Fruit fly (Drosophila melanogaster) whole organism, embryonic: ENCODE measurements around the gene srp.

ENCODE experiments used
- Abd-B ChIP-seq: fragments of 200-800 bp; sonication (Bioruptor generic); optimal IDR thresholded peaks from 2 replicates; lab custom pipeline; 2018; ENCODE audit warnings: missing biosample characterization, mild to moderate bottlenecking, missing genetic modification characterization, moderate library complexity
- Adf1 ChIP-seq: fragments of 200-800 bp; sonication (Bioruptor generic); IDR thresholded peaks from 2 replicates; pipeline ENCODE4 v1.3.6; 2022; ENCODE audit warnings: missing biosample characterization, missing genetic modification characterization
- Aef1 ChIP-seq: fragments of 200-800 bp; sonication (Bioruptor generic); IDR thresholded peaks from 3 replicates; pipeline ENCODE4 v1.3.6; 2022; ENCODE audit warnings: missing biosample characterization, missing genetic modification characterization
- Atf6 ChIP-seq: fragments of 200-800 bp; sonication (Bioruptor generic); IDR thresholded peaks from 2 replicates; pipeline ENCODE4 v1.3.6; 2022; ENCODE audit warnings: missing biosample characterization, missing genetic modification characterization
- Bgb ChIP-seq: fragments of 200-800 bp; sonication (Bioruptor generic); IDR thresholded peaks from 2 replicates; pipeline ENCODE4 v1.3.6; 2022; ENCODE audit warnings: missing biosample characterization, missing genetic modification characterization; ENCODE audit not compliant: partially characterized antibody
- C15 ChIP-seq: fragments of 200-800 bp; sonication (Bioruptor generic); IDR thresholded peaks from 3 replicates; pipeline ENCODE4 v1.3.6; 2022; ENCODE audit warnings: missing biosample characterization, missing genetic modification characterization
- CG15479 ChIP-seq: fragments of 200-800 bp; sonication (Bioruptor generic); optimal IDR thresholded peaks from 3 replicates; lab custom pipeline; 2019; ENCODE audit warnings: missing biosample characterization, mild to moderate bottlenecking, missing genetic modification characterization, moderate library complexity
- CG17186 ChIP-seq: fragments of 200-800 bp; sonication (Bioruptor generic); optimal IDR thresholded peaks from 3 replicates; lab custom pipeline; 2017; ENCODE audit warnings: missing biosample characterization, missing genetic modification reagents, missing genetic modification characterization
- CG2712 ChIP-seq: fragments of 200-800 bp; optimal IDR thresholded peaks from 3 replicates; lab custom pipeline; 2019; ENCODE audit warnings: missing biosample characterization, mild to moderate bottlenecking, missing genetic modification characterization, moderate library complexity
- CG2889 ChIP-seq: fragments of 200-800 bp; sonication (Bioruptor generic); IDR thresholded peaks from 3 replicates; pipeline ENCODE4 v1.3.6; 2022; ENCODE audit warnings: missing biosample characterization, missing genetic modification characterization
- CG3163 ChIP-seq: fragments of 200-800 bp; sonication (Bioruptor generic); optimal IDR thresholded peaks from 3 replicates; lab custom pipeline; 2016; ENCODE audit warnings: missing biosample characterization, missing genetic modification characterization
- CG33557 ChIP-seq: fragments of 200-800 bp; sonication (Bioruptor generic); optimal IDR thresholded peaks from 2 replicates; lab custom pipeline; 2019; ENCODE audit warnings: missing biosample characterization, mild to moderate bottlenecking, missing genetic modification characterization, moderate library complexity
- CG42726 ChIP-seq: fragments of 200-800 bp; sonication (Bioruptor generic); IDR thresholded peaks from 2 replicates; pipeline ENCODE4 v1.3.6; 2022; ENCODE audit warnings: missing biosample characterization, missing genetic modification characterization; ENCODE audit not compliant: partially characterized antibody
- CG4360 ChIP-seq: fragments of 200-800 bp; sonication (Bioruptor generic); IDR thresholded peaks from 2 replicates; pipeline ENCODE4 v1.3.6; 2022; ENCODE audit warnings: missing biosample characterization, missing genetic modification characterization
- CG4854 ChIP-seq: fragments of 200-800 bp; sonication (Bioruptor generic); optimal IDR thresholded peaks from 2 replicates; lab custom pipeline; 2016; ENCODE audit warnings: missing biosample characterization, missing genetic modification characterization, inconsistent platforms
- CG7745 ChIP-seq: fragments of 200-800 bp; sonication (Bioruptor generic); optimal IDR thresholded peaks from 2 replicates; lab custom pipeline; 2018; ENCODE audit warnings: missing biosample characterization, mild to moderate bottlenecking, missing genetic modification characterization, moderate library complexity
- CG8359 ChIP-seq: fragments of 200-800 bp; sonication (Bioruptor generic); optimal IDR thresholded peaks from 2 replicates; lab custom pipeline; 2017; ENCODE audit warnings: missing biosample characterization, mild to moderate bottlenecking, missing genetic modification characterization, borderline replicate concordance
- CG8478 ChIP-seq: fragments of >200 bp; optimal IDR thresholded peaks from 2 replicates; lab custom pipeline; 2018
- D ChIP-seq, 2 experiments: fragments of 200-800 bp in 1 of 2; fragments of >200 bp in 1 of 2; sonication (Bioruptor generic) in 1 of 2; optimal IDR thresholded peaks; 2 replicates in 1 of 2; 3 replicates in 1 of 2; lab custom pipeline; 2017; ENCODE audit warnings: mild to moderate bottlenecking in 1 of 2, missing biosample characterization in 1 of 2, missing genetic modification characterization in 1 of 2, missing genetic modification reagents in 1 of 2
- Dip2 ChIP-seq: fragments of 200-800 bp; sonication (Bioruptor generic); IDR thresholded peaks from 2 replicates; pipeline ENCODE4 v1.3.6; 2022; ENCODE audit warnings: missing biosample characterization, missing genetic modification characterization
- HmgD ChIP-seq: fragments of 200-800 bp; sonication (Bioruptor generic); optimal IDR thresholded peaks from 3 replicates; lab custom pipeline; 2016; ENCODE audit warnings: missing biosample characterization, missing genetic modification characterization
- Lhr ChIP-seq: fragments of 200-800 bp; sonication (Bioruptor generic); optimal IDR thresholded peaks from 3 replicates; lab custom pipeline; 2017; ENCODE audit warnings: mild to moderate bottlenecking, missing biosample characterization, missing genetic modification reagents, missing genetic modification characterization
- Mad ChIP-seq: fragments of 200-800 bp; sonication (Bioruptor generic); optimal IDR thresholded peaks from 2 replicates; lab custom pipeline; 2016; ENCODE audit warnings: missing biosample characterization, missing genetic modification characterization
- Mrtf ChIP-seq: fragments of 200-800 bp; sonication (Bioruptor generic); IDR thresholded peaks from 3 replicates; pipeline ENCODE4 v1.3.6; 2022; ENCODE audit warnings: missing biosample characterization, missing genetic modification characterization
- Nf-YA ChIP-seq: fragments of 200-800 bp; sonication (Bioruptor generic); IDR thresholded peaks from 2 replicates; pipeline ENCODE4 v1.3.6; 2022; ENCODE audit warnings: missing biosample characterization, missing genetic modification characterization
- Nf-YB ChIP-seq: fragments of 200-800 bp; sonication (Bioruptor generic); optimal IDR thresholded peaks from 3 replicates; lab custom pipeline; 2019; ENCODE audit warnings: missing biosample characterization, mild to moderate bottlenecking, missing genetic modification characterization, moderate library complexity
- Nf-YC ChIP-seq: fragments of 200-800 bp; optimal IDR thresholded peaks from 3 replicates; lab custom pipeline; 2019; ENCODE audit warnings: missing biosample characterization, mild to moderate bottlenecking, missing genetic modification characterization, moderate library complexity
- Opbp ChIP-seq: fragments of 200-800 bp; sonication (Bioruptor generic); IDR thresholded peaks from 3 replicates; pipeline ENCODE4 v1.3.6; 2022; ENCODE audit warnings: missing biosample characterization, missing genetic modification characterization; ENCODE audit not compliant: partially characterized antibody
- Pdp1 ChIP-seq, 2 experiments: fragments of 200-800 bp; sonication (Bioruptor generic); optimal IDR thresholded peaks; 3 replicates each; lab custom pipeline; 2016; ENCODE audit warnings: missing biosample characterization in 2 of 2, missing genetic modification characterization in 2 of 2, mild to moderate bottlenecking in 1 of 2, moderate library complexity in 1 of 2
- Rfx ChIP-seq: fragments of 200-800 bp; sonication (Bioruptor generic); IDR thresholded peaks from 2 replicates; pipeline ENCODE4 v1.3.6; 2022; ENCODE audit warnings: missing biosample characterization, missing genetic modification characterization
- Spps ChIP-seq: fragments of 200-800 bp; sonication (Bioruptor generic); optimal IDR thresholded peaks from 2 replicates; lab custom pipeline; 2018; ENCODE audit warnings: missing biosample characterization, mild to moderate bottlenecking, missing genetic modification characterization
- YL-1 ChIP-seq: fragments of 200-800 bp; sonication (Bioruptor generic); optimal IDR thresholded peaks from 3 replicates; lab custom pipeline; 2017; ENCODE audit warnings: missing biosample characterization, mild to moderate bottlenecking, missing genetic modification characterization
- btn ChIP-seq: fragments of 200-800 bp; sonication (Bioruptor generic); optimal IDR thresholded peaks from 2 replicates; lab custom pipeline; 2016; ENCODE audit warnings: missing biosample characterization, missing genetic modification characterization
- ewg ChIP-seq: fragments of 200-800 bp; sonication (Bioruptor generic); optimal IDR thresholded peaks from 3 replicates; lab custom pipeline; 2017; ENCODE audit warnings: mild to moderate bottlenecking, missing biosample characterization, missing genetic modification reagents, missing genetic modification characterization
- gce ChIP-seq: fragments of 200-800 bp; sonication (Bioruptor generic); IDR thresholded peaks from 3 replicates; pipeline ENCODE4 v1.3.6; 2022; ENCODE audit warnings: missing biosample characterization, missing genetic modification characterization
- grn ChIP-seq: fragments of 200-800 bp; sonication (Bioruptor generic); optimal IDR thresholded peaks from 3 replicates; lab custom pipeline; 2017; ENCODE audit warnings: missing biosample characterization, missing genetic modification characterization
- hkb ChIP-seq, 2 experiments: fragments of 200-800 bp in 1 of 2; fragments of >200 bp in 1 of 2; sonication (Bioruptor generic) in 1 of 2; IDR thresholded peaks in 1 of 2; optimal IDR thresholded peaks in 1 of 2; 2 replicates each; pipeline versions ENCODE4 v1.3.6 to Lab custom; 2017 to 2022; ENCODE audit warnings: missing biosample characterization in 1 of 2, missing genetic modification characterization in 1 of 2
- jing ChIP-seq: fragments of 200-800 bp; sonication (Bioruptor generic); optimal IDR thresholded peaks from 2 replicates; lab custom pipeline; 2018; ENCODE audit warnings: missing biosample characterization, mild to moderate bottlenecking, missing genetic modification characterization
- kni ChIP-seq: fragments of 200-800 bp; sonication (Bioruptor generic); optimal IDR thresholded peaks from 3 replicates; lab custom pipeline; 2017; ENCODE audit warnings: mild to moderate bottlenecking, missing biosample characterization, missing genetic modification reagents, missing genetic modification characterization
- knrl ChIP-seq: fragments of 200-800 bp; sonication (Bioruptor generic); IDR thresholded peaks from 3 replicates; pipeline ENCODE4 v1.3.6; 2022; ENCODE audit warnings: missing biosample characterization, missing genetic modification characterization; ENCODE audit not compliant: partially characterized antibody
- nmo ChIP-seq: fragments of 200-800 bp; sonication (Bioruptor generic); optimal IDR thresholded peaks from 2 replicates; lab custom pipeline; 2018; ENCODE audit warnings: missing biosample characterization, mild to moderate bottlenecking, missing genetic modification characterization, moderate library complexity
- nom ChIP-seq: fragments of 200-800 bp; sonication (Bioruptor generic); optimal IDR thresholded peaks from 2 replicates; lab custom pipeline; 2017; ENCODE audit warnings: missing biosample characterization, missing genetic modification characterization, mild to moderate bottlenecking, moderate library complexity, missing genetic modification reagents
- pb ChIP-seq: fragments of 200-800 bp; sonication (Bioruptor generic); optimal IDR thresholded peaks from 3 replicates; lab custom pipeline; 2016; ENCODE audit warnings: missing biosample characterization, missing genetic modification characterization
- sc ChIP-seq, 3 experiments: fragments of >200 bp in 2 of 3; fragments of 200-800 bp in 1 of 3; sonication (Bioruptor generic) in 1 of 3; optimal IDR thresholded peaks; 2 replicates in 2 of 3; 3 replicates in 1 of 3; lab custom pipeline; 2017; ENCODE audit warnings: mild to moderate bottlenecking in 1 of 3, missing biosample characterization in 1 of 3, missing genetic modification characterization in 1 of 3, missing genetic modification reagents in 1 of 3
- sd ChIP-seq: fragments of 200-800 bp; sonication (Bioruptor generic); optimal IDR thresholded peaks from 3 replicates; lab custom pipeline; 2018; ENCODE audit warnings: missing biosample characterization, mild to moderate bottlenecking, missing genetic modification characterization, moderate library complexity
- wor ChIP-seq: fragments of 200-800 bp; sonication (Bioruptor generic); IDR thresholded peaks from 2 replicates; pipeline ENCODE4 v1.3.6; 2022; ENCODE audit warnings: missing biosample characterization, missing genetic modification characterization
- zfh2 ChIP-seq: fragments of 200-800 bp; sonication (Bioruptor generic); optimal IDR thresholded peaks from 2 replicates; lab custom pipeline; 2016; ENCODE audit warnings: missing biosample characterization, missing genetic modification characterization

The srp gene

dm6 chr3R:16025587-16026223, 39.8 kb downstream of the srp start, which contains the start of gene pnr (continued):
- TF ChIP-seq kni (GFP tag; lab: Kevin White, UChicago) (peak; percentile 51), ewg (peak; percentile 79), YL-1 (GFP tag; lab: Kevin White, UChicago) (no peak), jing (GFP tag; lab: Kevin White, UChicago) (no peak), CG8478 (lab: Kevin White, UChicago) (peak; percentile 98), CG7745 (tag; lab: Kevin White, UChicago) (peak; percentile 74), Rfx (0 out of 2 replicates have a peak, but pooled peaks have one; percentile 24), pb (GFP tag; lab: Kevin White, UChicago) (peak; percentile 14), Nf-YB (GFP tag; lab: Kevin White, UChicago) (peak; percentile 99), CG2889 (GFP tag; lab: Robert Waterston, UW) (no peak), Dip2 (GFP tag; lab: Robert Waterston, UW) (no peak), Nf-YA (GFP tag; lab: Robert Waterston, UW) (peak; percentile 95), Bgb (peak; percentile 46; the same call in 1 of the 2 replicates), hkb (optimal IDR thresholded peaks at IDR 0.05; lab: Kevin White, UChicago) (no peak), hkb (GFP tag; IDR thresholded peaks at IDR 0.05; lab: Robert Waterston, UW) (peak; percentile 41; the same call in 1 of the 2 replicates), Lhr (GFP tag; lab: Kevin White, UChicago) (no peak), D (optimal IDR thresholded peaks at IDR 0.05; lab: Kevin White, UChicago) (peak; percentile 66), D (GFP tag; optimal IDR thresholded peaks at IDR 0.05; lab: Kevin White, UChicago) (no peak), gce (GFP tag; lab: Robert Waterston, UW) (peak; percentile 39; the same call in 1 of the 3 replicates), Abd-B (peak; percentile 77), Atf6 (GFP tag; lab: Robert Waterston, UW) (peak; percentile 54; the same call in 1 of the 2 replicates), CG17186 (GFP tag; lab: Kevin White, UChicago) (peak; percentile 1), nmo (GFP tag; lab: Kevin White, UChicago) (peak; percentile 50), Opbp (GFP tag; lab: Robert Waterston, UW) (no peak), Mrtf (GFP tag; lab: Robert Waterston, UW) (no peak), Aef1 (GFP tag; lab: Robert Waterston, UW) (no peak), sd (tag; lab: Kevin White, UChicago) (peak; percentile 41), zfh2 (GFP tag; lab: Kevin White, UChicago) (no peak), nom (peak; percentile 14), CG8359 (GFP tag; lab: Kevin White, UChicago) (peak; percentile 23), btn (GFP tag; lab: Kevin White, UChicago) (no peak), CG33557 (GFP tag; lab: Kevin White, UChicago) (peak; percentile 30), CG4360 (GFP tag; lab: Robert Waterston, UW) (peak; percentile 67), CG15479 (GFP tag; lab: Kevin White, UChicago) (no peak), CG2712 (tag; lab: Kevin White, UChicago) (peak; percentile 40), Spps (tag; lab: Kevin White, UChicago) (peak; percentile 13), CG42726 (GFP tag; lab: Robert Waterston, UW) (peak; percentile 70; the same call in 1 of the 2 replicates), wor (GFP tag; lab: Robert Waterston, UW) (no peak), Pdp1 (GFP tag; optimal IDR thresholded peaks at IDR 0.05; lab: Kevin White, UChicago) (peak in 1 of 2 experiments; percentile 86), sc (optimal IDR thresholded peaks at IDR 0.05; lab: Kevin White, UChicago) (no peak), sc (GFP tag; optimal IDR thresholded peaks at IDR 0.05; lab: Kevin White, UChicago) (no peak), Adf1 (GFP tag; lab: Robert Waterston, UW) (peak; percentile 58), CG3163 (GFP tag; lab: Kevin White, UChicago) (peak; percentile 39), knrl (no peak), CG4854 (GFP tag; lab: Kevin White, UChicago) (no peak), Nf-YC (tag; lab: Kevin White, UChicago) (peak; percentile 100), Mad (GFP tag; lab: Kevin White, UChicago) (no peak), grn (GFP tag; lab: Kevin White, UChicago) (peak; percentile 98), HmgD (peak; percentile 53), C15 (no peak)
